Worm (Caenorhabditis elegans) whole organism, L4 larva: Measurements from ENCODE around the gene got-2.2.

Experiments used
- F49E8.2 ChIP-seq: sonication (generic microtip); optimal IDR thresholded peaks from 2 replicates; lab custom pipeline; 2016; ENCODE audit warnings: missing compliant biosample characterization, mild to moderate bottlenecking, missing genetic modification characterization, borderline replicate concordance
- ama-1 ChIP-seq: fragments of 150-350 bp; optimal IDR thresholded peaks from 2 replicates; lab custom pipeline; 2014; ENCODE audit warnings: inconsistent platforms, mixed read lengths
- dmd-6 ChIP-seq: fragments of 200-800 bp; sonication (Bioruptor generic); IDR thresholded peaks from 2 replicates; pipeline ENCODE4 v1.3.6; 2022; ENCODE audit warnings: missing genetic modification reagents, missing genetic modification characterization, missing compliant biosample characterization
- nhr-77 ChIP-seq: fragments of 150-350 bp; optimal IDR thresholded peaks from 2 replicates; lab custom pipeline; 2014; ENCODE audit warnings: missing biosample characterization, missing genetic modification characterization
- snpc-4 ChIP-seq: fragments of 150-350 bp; optimal IDR thresholded peaks from 2 replicates; lab custom pipeline; 2014; ENCODE audit warnings: missing biosample characterization, missing genetic modification characterization

DNA sequence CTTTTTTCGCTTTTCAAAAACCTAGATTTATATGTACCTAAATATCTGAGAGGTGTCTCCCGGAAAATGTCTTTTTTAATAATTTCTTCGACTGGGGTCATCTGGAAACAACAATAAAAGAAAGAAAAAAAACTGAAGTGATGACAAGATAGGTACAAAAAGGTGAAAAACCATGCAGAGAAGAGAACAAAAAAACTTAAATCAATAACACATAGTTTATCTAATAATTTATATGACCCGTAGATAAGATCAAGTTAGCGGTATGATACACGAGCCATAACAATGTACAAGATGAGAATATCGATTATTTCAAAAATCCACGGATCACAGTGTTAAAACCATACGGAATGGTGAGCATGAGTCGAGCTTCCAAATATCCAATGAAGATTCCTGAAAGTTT, 34.5 kb upstream of the got-2.2 start, which contains the start of gene mtp-18:
- TF ChIP-seq F49E8.2 (tag; lab: Kevin White, UChicago) (no peak), snpc-4 (tag; lab: Kevin White, UChicago) (no peak), nhr-77 (tag; lab: Kevin White, UChicago) (no peak), ama-1 (no peak), dmd-6 (no peak)
